Worm (Caenorhabditis elegans): ENCODE results near the gene oac-14.

oac-14 gene

ce11 chrX:10155127-10155526, 13.3 kb upstream of the oac-14 start:
- no peak for TF ChIP-seq unc-62 (GFP tag; optimal IDR thresholded peaks at IDR 0.05)

ce11 chrX:10154317-10154942, 12.6 kb upstream of the oac-14 start, which contains the start of gene F09B9.5:
TSS of gene F09B9.5 (plus strand) at chrX:10154817.
- no peak for TF ChIP-seq unc-62 (GFP tag; optimal IDR thresholded peaks at IDR 0.05)

- TF ChIP-seq unc-62 (GFP tag; optimal IDR thresholded peaks at IDR 0.05): no peak
Measured at ce11 chrX:10150918-10151317, 9.1 kb upstream of the oac-14 start.

ce11 chrX:10148235-10148872, 6.5 kb upstream of the oac-14 start:
- no peak for TF ChIP-seq unc-62 (GFP tag; optimal IDR thresholded peaks at IDR 0.05)

ce11 chrX:10147236-10147635, 5.4 kb upstream of the oac-14 start:
- no peak for TF ChIP-seq unc-62 (GFP tag; optimal IDR thresholded peaks at IDR 0.05)

- TF ChIP-seq unc-62 (GFP tag; optimal IDR thresholded peaks at IDR 0.05): no peak
Measured at ce11 chrX:10146592-10146991, 4.8 kb upstream of the oac-14 start, which contains the start of gene unc-115. TSS of gene unc-115 (plus strand) at chrX:10146892.

ce11 chrX:10145011-10145410, 3.2 kb upstream of the oac-14 start:
- no peak for TF ChIP-seq unc-62 (GFP tag; optimal IDR thresholded peaks at IDR 0.05)

ce11 chrX:10141264-10141663, 549 bp downstream of the oac-14 start:
- no peak for TF ChIP-seq unc-62 (GFP tag; optimal IDR thresholded peaks at IDR 0.05)

ce11 chrX:10138494-10138893, 3.3 kb downstream of the oac-14 start, which contains the start of gene moc-1:
TSS of gene moc-1 (minus strand) at chrX:10138620.
- TF ChIP-seq unc-62 (GFP tag; optimal IDR thresholded peaks at IDR 0.05): no peak

ce11 chrX:10133082-10133481, 8.7 kb downstream of the oac-14 start, which contains the start of gene unc-58:
TSS of gene unc-58 (minus strand) at chrX:10133182.
- no peak for TF ChIP-seq unc-62 (GFP tag; optimal IDR thresholded peaks at IDR 0.05)

- TF ChIP-seq unc-62 (GFP tag; optimal IDR thresholded peaks at IDR 0.05): no peak
Measured at ce11 chrX:10130159-10130558, 11.7 kb downstream of the oac-14 start.

- TF ChIP-seq unc-62 (GFP tag; optimal IDR thresholded peaks at IDR 0.05): no peak
Measured at ce11 chrX:10124338-10124737, 17.5 kb downstream of the oac-14 start.

- TF ChIP-seq unc-62 (GFP tag; optimal IDR thresholded peaks at IDR 0.05): no peak
Measured at ce11 chrX:10123015-10123414, 18.8 kb downstream of the oac-14 start.

ce11 chrX:10113677-10114076, 28.1 kb downstream of the oac-14 start:
- no peak for TF ChIP-seq unc-62 (GFP tag; optimal IDR thresholded peaks at IDR 0.05)

- TF ChIP-seq unc-62 (GFP tag; optimal IDR thresholded peaks at IDR 0.05): no peak
Measured at ce11 chrX:10095145-10095544, 46.7 kb downstream of the oac-14 start, which contains the start of gene flp-2. TSS of gene flp-2 (minus strand) at chrX:10095245.

ce11 chrX:10092864-10093263, 48.9 kb downstream of the oac-14 start, which contains the start of gene flp-3:
TSS of gene flp-3 (minus strand) at chrX:10092964.
- TF ChIP-seq unc-62 (GFP tag; optimal IDR thresholded peaks at IDR 0.05): no peak
